Worm (Caenorhabditis elegans) whole organism, late embryonic: ENCODE data around the gene prdh-1.

Source experiments
- C38D4.7 ChIP-seq: fragments of 200-800 bp; sonication (Bioruptor generic); optimal IDR thresholded peaks from 2 replicates; lab custom pipeline; 2018; ENCODE audit warnings: mild to moderate bottlenecking, missing genetic modification characterization, moderate library complexity, missing compliant biosample characterization
- K02D7.2 ChIP-seq: sonication (generic microtip); optimal IDR thresholded peaks from 2 replicates; lab custom pipeline; 2017; ENCODE audit warnings: mild to moderate bottlenecking, missing genetic modification characterization, missing compliant biosample characterization
- T23F11.4 ChIP-seq: fragments of 200-800 bp; sonication (Bioruptor generic); optimal IDR thresholded peaks from 2 replicates; lab custom pipeline; 2018; ENCODE audit warnings: mild to moderate bottlenecking, missing genetic modification characterization, missing compliant biosample characterization
- ceh-18 ChIP-seq: sonication (generic microtip); optimal IDR thresholded peaks from 2 replicates; lab custom pipeline; 2016; ENCODE audit warnings: missing genetic modification characterization, missing compliant biosample characterization
- ceh-19 ChIP-seq: fragments of 200-800 bp; sonication (Bioruptor generic); optimal IDR thresholded peaks from 2 replicates; lab custom pipeline; 2018; ENCODE audit warnings: mild to moderate bottlenecking, missing genetic modification characterization, missing compliant biosample characterization
- ceh-22 ChIP-seq: sonication (generic microtip); optimal IDR thresholded peaks from 2 replicates; lab custom pipeline; 2017; ENCODE audit warnings: missing biosample characterization, missing genetic modification characterization
- ceh-30 ChIP-seq: fragments of 150-350 bp; optimal IDR thresholded peaks from 2 replicates; lab custom pipeline; 2014; ENCODE audit warnings: missing biosample characterization, missing genetic modification characterization
- dmd-4 ChIP-seq: sonication (generic microtip); optimal IDR thresholded peaks from 2 replicates; lab custom pipeline; 2016; ENCODE audit warnings: borderline replicate concordance, missing genetic modification characterization, missing compliant biosample characterization
- hlh-8 ChIP-seq: sonication (generic microtip); optimal IDR thresholded peaks from 2 replicates; lab custom pipeline; 2016; ENCODE audit warnings: missing genotype, missing genetic modification characterization, missing compliant biosample characterization
- mec-3 ChIP-seq: sonication (generic microtip); optimal IDR thresholded peaks from 2 replicates; lab custom pipeline; 2016; ENCODE audit warnings: borderline replicate concordance, missing genetic modification characterization, missing compliant biosample characterization
- pat-9 ChIP-seq: fragments of 200-800 bp; sonication (Bioruptor generic); optimal IDR thresholded peaks from 2 replicates; lab custom pipeline; 2018; ENCODE audit warnings: mild to moderate bottlenecking, missing genetic modification characterization, moderate library complexity, missing compliant biosample characterization
- pha-2 ChIP-seq: sonication (generic microtip); optimal IDR thresholded peaks from 2 replicates; lab custom pipeline; 2017; ENCODE audit warnings: mild to moderate bottlenecking, missing genetic modification characterization, missing compliant biosample characterization
- syd-9 ChIP-seq: sonication (generic microtip); optimal IDR thresholded peaks from 2 replicates; lab custom pipeline; 2016; ENCODE audit warnings: mild to moderate bottlenecking, missing genetic modification characterization, moderate library complexity, missing compliant biosample characterization
- unc-3 ChIP-seq, 2 experiments: fragments of 200-800 bp in 1 of 2; sonication (Bioruptor generic) in 1 of 2; sonication (generic microtip) in 1 of 2; conservative IDR thresholded peaks in 1 of 2; optimal IDR thresholded peaks in 1 of 2; 2 replicates each; pipeline versions ENCODE4 v1.3.6 to Lab custom; 2016 to 2022; ENCODE audit warnings: missing compliant biosample characterization in 2 of 2, missing genetic modification characterization in 2 of 2, missing genetic modification reagents in 1 of 2
- unc-55 ChIP-seq: sonication (generic microtip); optimal IDR thresholded peaks from 2 replicates; lab custom pipeline; 2017; ENCODE audit warnings: missing biosample characterization, missing genetic modification reagents, missing genetic modification characterization

Gene prdh-1

DNA sequence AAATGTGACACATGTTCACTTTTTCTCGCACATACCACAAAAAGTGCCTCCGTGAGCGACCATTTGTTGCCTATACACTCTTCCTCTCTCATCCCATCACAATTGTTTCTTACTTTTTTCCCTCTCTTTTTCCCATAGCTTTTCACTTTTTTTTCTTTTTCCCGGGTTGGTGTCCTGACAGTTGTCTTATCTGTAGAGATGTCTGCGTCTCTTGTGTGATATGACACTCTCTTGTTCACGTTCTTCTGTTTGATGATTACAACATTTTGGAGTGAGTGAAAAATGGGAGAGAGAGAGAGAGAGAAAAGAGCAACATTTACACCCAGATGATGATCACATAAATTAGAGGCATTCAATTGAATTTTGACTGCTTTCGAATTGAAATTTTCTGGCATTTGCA lies 50.1 kb downstream of the prdh-1 start (continued):
- no peak for TF ChIP-seq hlh-8 (tag; lab: Kevin White, UChicago)
- TF ChIP-seq dmd-4 (tag; lab: Kevin White, UChicago) = no peak
- peak; percentile 84 for TF ChIP-seq unc-55 (GFP tag; lab: Kevin White, UChicago)
- no peak for TF ChIP-seq ceh-22 (tag; lab: Kevin White, UChicago)
- peak; percentile 82 for TF ChIP-seq ceh-18 (tag; lab: Kevin White, UChicago)

DNA sequence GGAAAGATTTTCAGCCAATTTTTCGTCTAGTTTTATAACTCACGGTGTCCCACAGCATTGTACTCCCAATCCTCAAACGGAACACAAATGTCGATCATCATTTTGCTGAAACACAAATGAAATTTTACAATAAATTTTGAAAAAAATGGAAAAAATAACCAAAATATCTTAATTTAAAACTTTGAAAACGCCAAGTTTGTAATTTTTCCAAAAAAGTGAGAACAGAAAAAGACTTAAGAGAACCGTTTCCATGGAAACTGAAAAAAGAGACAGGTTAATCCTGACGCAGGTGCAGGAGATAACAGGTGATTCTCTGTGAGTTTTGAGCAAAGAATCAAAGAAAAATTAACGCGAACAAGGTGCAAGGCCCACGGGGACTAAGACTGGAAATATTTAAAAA lies 55.6 kb downstream of the prdh-1 start, which contains the start of gene Y45F10D.15:
Gene Y45F10D.15, minus strand, starts transcription at position 101 of the 400 bp plus-strand sequence.
- TF ChIP-seq mec-3 (no peak), pat-9 (tag; lab: Kevin White, UChicago) (no peak), ceh-30 (tag; lab: Kevin White, UChicago) (no peak), ceh-19 (GFP tag; lab: Kevin White, UChicago) (no peak), unc-3 (GFP tag; conservative IDR thresholded peaks at IDR 0.05; lab: Robert Waterston, UW) (no peak), unc-3 (tag; optimal IDR thresholded peaks at IDR 0.05; lab: Kevin White, UChicago) (no peak), pha-2 (tag; lab: Kevin White, UChicago) (no peak), T23F11.4 (GFP tag; lab: Kevin White, UChicago) (no peak), syd-9 (tag; lab: Kevin White, UChicago) (no peak), K02D7.2 (no peak), C38D4.7 (GFP tag; lab: Kevin White, UChicago) (no peak)
